Fruit fly (Drosophila melanogaster) whole organism, embryonic: ENCODE data around the gene CG6830.
A peak's percentile ranks its signal among the peaks of the same experiment; 100 is the strongest.

Source experiments
- Atf-2 ChIP-seq: fragments of 200-800 bp; sonication (Bioruptor generic); optimal IDR thresholded peaks from 2 replicates; lab custom pipeline; 2016; ENCODE audit warnings: missing biosample characterization, missing genetic modification characterization
- Bdp1 ChIP-seq: fragments of 200-800 bp; sonication (Bioruptor generic); optimal IDR thresholded peaks from 3 replicates; lab custom pipeline; 2016; ENCODE audit warnings: missing biosample characterization, missing genetic modification characterization
- CG1024 ChIP-seq: fragments of 200-800 bp; sonication (Bioruptor generic); IDR thresholded peaks from 2 replicates; pipeline ENCODE4 v1.3.6; 2022; ENCODE audit warnings: missing biosample characterization, missing genetic modification characterization
- CG11093 ChIP-seq: fragments of 200-800 bp; sonication (Bioruptor generic); IDR thresholded peaks from 3 replicates; pipeline ENCODE4 v1.3.6; 2022; ENCODE audit warnings: missing biosample characterization, missing genetic modification characterization
- CG12299 ChIP-seq: fragments of 200-800 bp; sonication (Bioruptor generic); optimal IDR thresholded peaks from 2 replicates; lab custom pipeline; 2018; ENCODE audit warnings: missing biosample characterization, mild to moderate bottlenecking, missing genetic modification characterization
- CG15073 ChIP-seq: fragments of 200-800 bp; sonication (Bioruptor generic); optimal IDR thresholded peaks from 2 replicates; lab custom pipeline; 2016; ENCODE audit warnings: missing biosample characterization, missing genetic modification characterization
- CG15696 ChIP-seq: fragments of 200-800 bp; sonication (Bioruptor generic); optimal IDR thresholded peaks from 2 replicates; lab custom pipeline; 2019; ENCODE audit warnings: missing biosample characterization, mild to moderate bottlenecking, missing genetic modification characterization, moderate library complexity
- CG16815 ChIP-seq: fragments of 200-800 bp; sonication (Bioruptor generic); optimal IDR thresholded peaks from 3 replicates; lab custom pipeline; 2017; ENCODE audit warnings: missing biosample characterization, mild to moderate bottlenecking, missing genetic modification characterization
- CG17186 ChIP-seq: fragments of 200-800 bp; sonication (Bioruptor generic); optimal IDR thresholded peaks from 3 replicates; lab custom pipeline; 2017; ENCODE audit warnings: missing biosample characterization, missing genetic modification reagents, missing genetic modification characterization
- CG17328 ChIP-seq: fragments of 200-800 bp; sonication (Bioruptor generic); IDR thresholded peaks from 2 replicates; pipeline ENCODE4 v1.3.6; 2022; ENCODE audit warnings: missing biosample characterization, missing genetic modification characterization
- CG17361 ChIP-seq: fragments of 200-800 bp; sonication (Bioruptor generic); IDR thresholded peaks from 3 replicates; pipeline ENCODE4 v1.3.6; 2022; ENCODE audit warnings: missing biosample characterization, missing genetic modification characterization
- CG17912 ChIP-seq: fragments of 200-800 bp; sonication (Bioruptor generic); optimal IDR thresholded peaks from 2 replicates; lab custom pipeline; 2018; ENCODE audit warnings: missing biosample characterization, mild to moderate bottlenecking, missing genetic modification characterization
- CG2199 ChIP-seq: fragments of 200-800 bp; sonication (Bioruptor generic); IDR thresholded peaks from 3 replicates; pipeline ENCODE4 v1.3.6; 2022; ENCODE audit warnings: missing biosample characterization, missing genetic modification characterization
- CG2678 ChIP-seq: fragments of 200-800 bp; sonication (Bioruptor generic); optimal IDR thresholded peaks from 3 replicates; lab custom pipeline; 2019; ENCODE audit warnings: missing biosample characterization, mild to moderate bottlenecking, missing genetic modification characterization, moderate library complexity
- CG3281 ChIP-seq: fragments of 200-800 bp; sonication (Bioruptor generic); optimal IDR thresholded peaks from 3 replicates; lab custom pipeline; 2017; ENCODE audit warnings: missing biosample characterization, mild to moderate bottlenecking, missing genetic modification characterization
- CG33213 ChIP-seq: fragments of 200-800 bp; sonication (Bioruptor generic); optimal IDR thresholded peaks from 3 replicates; lab custom pipeline; 2016; ENCODE audit warnings: missing biosample characterization, missing genetic modification characterization
- CG34376 ChIP-seq: fragments of 200-800 bp; sonication (Bioruptor generic); optimal IDR thresholded peaks from 2 replicates; lab custom pipeline; 2018; ENCODE audit warnings: missing biosample characterization, mild to moderate bottlenecking, missing genetic modification characterization
- CG8359 ChIP-seq: fragments of 200-800 bp; sonication (Bioruptor generic); optimal IDR thresholded peaks from 2 replicates; lab custom pipeline; 2017; ENCODE audit warnings: missing biosample characterization, mild to moderate bottlenecking, missing genetic modification characterization, borderline replicate concordance
- CHES-1-like ChIP-seq: fragments of 200-800 bp; sonication (Bioruptor generic); optimal IDR thresholded peaks from 2 replicates; lab custom pipeline; 2016; ENCODE audit warnings: missing biosample characterization, missing genetic modification characterization
- CrebB ChIP-seq: fragments of 200-800 bp; sonication (Bioruptor generic); optimal IDR thresholded peaks from 3 replicates; lab custom pipeline; 2018; ENCODE audit warnings: missing biosample characterization, mild to moderate bottlenecking, missing genetic modification characterization
- Deaf1 ChIP-seq: fragments of 200-800 bp; optimal IDR thresholded peaks from 3 replicates; lab custom pipeline; 2019; ENCODE audit warnings: missing biosample characterization, mild to moderate bottlenecking, missing genetic modification characterization, moderate library complexity
- Eip74EF ChIP-seq, 2 experiments: fragments of 200-800 bp in 1 of 2; fragments of >200 bp in 1 of 2; sonication (Bioruptor generic) in 1 of 2; optimal IDR thresholded peaks; 2 replicates each; lab custom pipeline; 2017 to 2019; ENCODE audit warnings: missing biosample characterization in 2 of 2, missing genetic modification characterization in 2 of 2, mild to moderate bottlenecking in 1 of 2, moderate library complexity in 1 of 2
- HmgZ ChIP-seq: fragments of 200-800 bp; sonication (Bioruptor generic); optimal IDR thresholded peaks from 2 replicates; lab custom pipeline; 2018; ENCODE audit warnings: missing biosample characterization, mild to moderate bottlenecking, missing genetic modification characterization
- Hmr ChIP-seq: fragments of 200-800 bp; sonication (Bioruptor generic); optimal IDR thresholded peaks from 3 replicates; lab custom pipeline; 2017; ENCODE audit warnings: mild to moderate bottlenecking, missing biosample characterization, missing genetic modification reagents, missing genetic modification characterization
- Med ChIP-seq: fragments of 200-800 bp; sonication (Bioruptor generic); peaks from one replicate; lab custom pipeline; 2016; ENCODE audit warnings: missing biosample characterization, missing genetic modification characterization, mild to moderate bottlenecking, inconsistent platforms, moderate library complexity
- PHDP ChIP-seq: fragments of 200-800 bp; sonication (Bioruptor generic); optimal IDR thresholded peaks from 3 replicates; lab custom pipeline; 2018; ENCODE audit warnings: missing biosample characterization, mild to moderate bottlenecking, missing genetic modification characterization, moderate library complexity
- Pdp1 ChIP-seq, 2 experiments: fragments of 200-800 bp; sonication (Bioruptor generic); optimal IDR thresholded peaks; 3 replicates each; lab custom pipeline; 2016; ENCODE audit warnings: missing biosample characterization in 2 of 2, missing genetic modification characterization in 2 of 2, mild to moderate bottlenecking in 1 of 2, moderate library complexity in 1 of 2
- Sox100B ChIP-seq: fragments of 200-800 bp; sonication (Bioruptor generic); optimal IDR thresholded peaks from 3 replicates; lab custom pipeline; 2018; ENCODE audit warnings: missing biosample characterization, mild to moderate bottlenecking, missing genetic modification characterization
- Usf ChIP-seq: fragments of 200-800 bp; sonication (Bioruptor generic); optimal IDR thresholded peaks from 2 replicates; lab custom pipeline; 2017; ENCODE audit warnings: missing genotype, missing biosample characterization, missing genetic modification characterization
- Vsx1 ChIP-seq: fragments of 200-800 bp; sonication (Bioruptor generic); optimal IDR thresholded peaks from 2 replicates; lab custom pipeline; 2017; ENCODE audit warnings: missing biosample characterization, mild to moderate bottlenecking, missing genetic modification characterization, missing genetic modification reagents
- Xbp1 ChIP-seq: fragments of 200-800 bp; sonication (Bioruptor generic); optimal IDR thresholded peaks from 3 replicates; lab custom pipeline; 2016; ENCODE audit warnings: missing biosample characterization, mild to moderate bottlenecking, missing genetic modification characterization
- YL-1 ChIP-seq: fragments of 200-800 bp; sonication (Bioruptor generic); optimal IDR thresholded peaks from 3 replicates; lab custom pipeline; 2017; ENCODE audit warnings: missing biosample characterization, mild to moderate bottlenecking, missing genetic modification characterization
- amos ChIP-seq: fragments of 200-800 bp; sonication (Bioruptor generic); IDR thresholded peaks from 2 replicates; pipeline ENCODE4 v1.3.6; 2022; ENCODE audit warnings: missing biosample characterization, missing genetic modification characterization; ENCODE audit not compliant: partially characterized antibody
- bbx ChIP-seq: fragments of 200-800 bp; sonication (Bioruptor generic); IDR thresholded peaks from 2 replicates; pipeline ENCODE4 v1.3.6; 2022; ENCODE audit warnings: missing biosample characterization, missing genetic modification characterization; ENCODE audit not compliant: partially characterized antibody
- chinmo ChIP-seq: fragments of 200-800 bp; sonication (Bioruptor generic); IDR thresholded peaks from 4 replicates; pipeline ENCODE4 v1.3.6; 2022; ENCODE audit warnings: missing biosample characterization, missing genetic modification characterization; ENCODE audit not compliant: partially characterized antibody
- corto ChIP-seq: fragments of 200-800 bp; sonication (Bioruptor generic); optimal IDR thresholded peaks from 2 replicates; lab custom pipeline; 2016; ENCODE audit warnings: missing biosample characterization, mild to moderate bottlenecking, missing genetic modification characterization, moderate library complexity
- croc ChIP-seq: fragments of 200-800 bp; sonication (Bioruptor generic); conservative IDR thresholded peaks from 3 replicates; pipeline ENCODE4 v1.3.6; 2022; ENCODE audit warnings: missing biosample characterization, missing genetic modification characterization
- dm ChIP-seq: fragments of 200-800 bp; sonication (Bioruptor generic); optimal IDR thresholded peaks from 3 replicates; lab custom pipeline; 2016; ENCODE audit warnings: missing biosample characterization, missing genetic modification characterization
- dmrt99B ChIP-seq: fragments of 200-800 bp; sonication (Bioruptor generic); optimal IDR thresholded peaks from 2 replicates; lab custom pipeline; 2018; ENCODE audit warnings: missing biosample characterization, mild to moderate bottlenecking, missing genetic modification characterization, moderate library complexity
- her ChIP-seq: fragments of 200-800 bp; sonication (Bioruptor generic); optimal IDR thresholded peaks from 2 replicates; lab custom pipeline; 2016; ENCODE audit warnings: missing biosample characterization, missing genetic modification characterization
- ken ChIP-seq: fragments of 200-800 bp; sonication (Bioruptor generic); IDR thresholded peaks from 3 replicates; pipeline ENCODE4 v1.3.6; 2022; ENCODE audit warnings: missing biosample characterization, missing genetic modification characterization
- lab ChIP-seq: fragments of 200-800 bp; sonication (Bioruptor generic); optimal IDR thresholded peaks from 3 replicates; lab custom pipeline; 2017; ENCODE audit warnings: missing biosample characterization, missing genetic modification characterization, mild to moderate bottlenecking, moderate library complexity, missing genetic modification reagents
- nmo ChIP-seq: fragments of 200-800 bp; sonication (Bioruptor generic); optimal IDR thresholded peaks from 2 replicates; lab custom pipeline; 2018; ENCODE audit warnings: missing biosample characterization, mild to moderate bottlenecking, missing genetic modification characterization, moderate library complexity
- pan ChIP-seq, 4 experiments: fragments of >200 bp in 3 of 4; fragments of 200-800 bp in 1 of 4; sonication (Bioruptor generic) in 1 of 4; optimal IDR thresholded peaks in 3 of 4; IDR thresholded peaks in 1 of 4; 2 replicates each; pipeline versions ENCODE4 v1.3.6 to Lab custom; 2017 to 2022; ENCODE audit warnings: missing biosample characterization in 2 of 4, missing genetic modification characterization in 2 of 4, mixed read lengths in 1 of 4
- sd ChIP-seq: fragments of 200-800 bp; sonication (Bioruptor generic); optimal IDR thresholded peaks from 3 replicates; lab custom pipeline; 2018; ENCODE audit warnings: missing biosample characterization, mild to moderate bottlenecking, missing genetic modification characterization, moderate library complexity
- sim ChIP-seq: fragments of 200-800 bp; sonication (Bioruptor generic); IDR thresholded peaks from 2 replicates; pipeline ENCODE4 v1.3.6; 2022; ENCODE audit warnings: missing biosample characterization, missing genetic modification characterization
- sug ChIP-seq: fragments of 200-800 bp; optimal IDR thresholded peaks from 2 replicates; lab custom pipeline; 2019; ENCODE audit warnings: missing biosample characterization, mild to moderate bottlenecking, missing genetic modification characterization, moderate library complexity
- z ChIP-seq: fragments of 200-800 bp; sonication (Bioruptor generic); IDR thresholded peaks from 3 replicates; pipeline ENCODE4 v1.3.6; 2022; ENCODE audit warnings: missing biosample characterization, missing genetic modification characterization

The CG6830 gene

dm6 chr3R:11689900-11690299, 5.8 kb upstream of the CG6830 start, which contains the start of gene CG6908 (continued):
- TF ChIP-seq amos (peak; percentile 21; the same call in 1 of the 2 replicates), HmgZ (peak; percentile 44), Hmr (GFP tag; lab: Kevin White, UChicago) (peak; percentile 7), Vsx1 (GFP tag; lab: Kevin White, UChicago) (no peak), dmrt99B (no peak), CG15696 (tag; lab: Kevin White, UChicago) (no peak), CG16815 (no peak), CG34376 (GFP tag; lab: Kevin White, UChicago) (peak; percentile 46), CG17186 (GFP tag; lab: Kevin White, UChicago) (no peak), CG33213 (GFP tag; lab: Kevin White, UChicago) (no peak), Sox100B (GFP tag; lab: Kevin White, UChicago) (no peak), sug (peak; percentile 99), ken (GFP tag; lab: Robert Waterston, UW) (no peak), Pdp1 (GFP tag; optimal IDR thresholded peaks at IDR 0.05; lab: Kevin White, UChicago) (peak in 1 of 2 experiments; percentile 46), chinmo (peak; percentile 91; the same call in 3 of the 4 replicates), CG8359 (GFP tag; lab: Kevin White, UChicago) (no peak), bbx (no peak), her (GFP tag; lab: Kevin White, UChicago) (peak; percentile 50), sd (tag; lab: Kevin White, UChicago) (peak; percentile 34), pan (optimal IDR thresholded peaks at IDR 0.05; lab: Kevin White, UChicago) (no peak), pan (GFP tag; optimal IDR thresholded peaks at IDR 0.05 in 1 of 2, IDR thresholded peaks at IDR 0.05 in 1 of 2) (peak in 1 of 2 experiments; percentile 24), CG3281 (GFP tag; lab: Kevin White, UChicago) (no peak), croc (GFP tag; lab: Robert Waterston, UW) (no peak), CHES-1-like (GFP tag; lab: Kevin White, UChicago) (peak; percentile 2), CG17361 (GFP tag; lab: Robert Waterston, UW) (no peak)
- TF ChIP-seq, all 482 proteins: peak for 26

- TF ChIP-seq Bdp1 (GFP tag; lab: Kevin White, UChicago) (no peak), sim (GFP tag; lab: Robert Waterston, UW) (no peak), CG12299 (tag; lab: Kevin White, UChicago) (peak; percentile 16), CG33213 (GFP tag; lab: Kevin White, UChicago) (no peak), Med (GFP tag; lab: Kevin White, UChicago) (peak; percentile 73), CG15073 (no peak), corto (no peak), PHDP (peak; percentile 43), CG1024 (GFP tag; lab: Robert Waterston, UW) (no peak), HmgZ (no peak), Xbp1 (GFP tag; lab: Kevin White, UChicago) (no peak), CG11093 (GFP tag; lab: Robert Waterston, UW) (no peak), YL-1 (GFP tag; lab: Kevin White, UChicago) (no peak), lab (GFP tag; lab: Kevin White, UChicago) (peak; percentile 23), CG17912 (GFP tag; lab: Kevin White, UChicago) (no peak), Pdp1 (GFP tag; optimal IDR thresholded peaks at IDR 0.05; lab: Kevin White, UChicago) (peak in 1 of 2 experiments; percentile 90), CG2678 (peak; percentile 34), CG17328 (GFP tag; lab: Robert Waterston, UW) (no peak), dm (GFP tag; lab: Kevin White, UChicago) (no peak), Atf-2 (GFP tag; lab: Kevin White, UChicago) (no peak), Usf (GFP tag; lab: Kevin White, UChicago) (no peak), CG17361 (GFP tag; lab: Robert Waterston, UW) (no peak), nmo (GFP tag; lab: Kevin White, UChicago) (no peak), z (GFP tag; lab: Robert Waterston, UW) (peak; percentile 94), CG2199 (no peak), Eip74EF (GFP tag; optimal IDR thresholded peaks at IDR 0.05; lab: Kevin White, UChicago) (no peak), CrebB (tag; lab: Kevin White, UChicago) (peak; percentile 62), Deaf1 (tag; lab: Kevin White, UChicago) (no peak)
Measured at dm6 chr3R:11688055-11688454, 3.9 kb upstream of the CG6830 start, which contains the start of gene CG6834. Gene CG6834 (minus strand): TSS chr3R:11688133.
